Worm (Caenorhabditis elegans): Measurements from ENCODE around the gene elo-2.
A peak's percentile ranks its signal among the peaks of the same experiment; 100 is the strongest.

Gene elo-2

ce11 chrIV:17437038-17437437 is 30.2 kb downstream of the elo-2 start, which contains the start of gene C06A12.8:
C06A12.8 (plus strand) TSS chrIV:17437338.
- TF ChIP-seq lin-11 (tag; optimal IDR thresholded peaks at IDR 0.05), result no peak
- TF ChIP-seq ztf-1 (GFP tag; conservative IDR thresholded peaks at IDR 0.05), result no peak
- TF ChIP-seq mdl-1 (tag; optimal IDR thresholded peaks at IDR 0.05), result no peak
- no peak for TF ChIP-seq peb-1 (tag; optimal IDR thresholded peaks at IDR 0.05)
- TF ChIP-seq lsy-2 (tag; optimal IDR thresholded peaks at IDR 0.05), result no peak

ce11 chrIV:17436552-17436951 is 30.7 kb downstream of the elo-2 start, which contains the start of gene gcy-27:
gcy-27 (minus strand) TSS chrIV:17436652.
- TF ChIP-seq ztf-1 (GFP tag; conservative IDR thresholded peaks at IDR 0.05) (no peak), ama-1 (optimal IDR thresholded peaks at IDR 0.05) (no peak), ztf-4 (tag; optimal IDR thresholded peaks at IDR 0.05) (no peak), nhr-23 (tag; optimal IDR thresholded peaks at IDR 0.05) (no peak), unc-55 (GFP tag; optimal IDR thresholded peaks at IDR 0.05) (no peak), lsy-2 (tag; optimal IDR thresholded peaks at IDR 0.05) (no peak)

ce11 chrIV:17435228-17435627 is 32.0 kb downstream of the elo-2 start:
- TF ChIP-seq snpc-4 (tag; optimal IDR thresholded peaks at IDR 0.05), result no peak
- no peak for TF ChIP-seq C34F6.9 (tag; optimal IDR thresholded peaks at IDR 0.05)
- no peak for TF ChIP-seq aly-2 (tag; optimal IDR thresholded peaks at IDR 0.05)
- TF ChIP-seq ceh-16 (tag; optimal IDR thresholded peaks at IDR 0.05), result no peak
- TF ChIP-seq egl-27 (tag; optimal IDR thresholded peaks at IDR 0.05), result no peak
- no peak for TF ChIP-seq elt-3 (tag; optimal IDR thresholded peaks at IDR 0.05)
- no peak for TF ChIP-seq ztf-1 (GFP tag; conservative IDR thresholded peaks at IDR 0.05)
- no peak for TF ChIP-seq unc-62 (GFP tag; optimal IDR thresholded peaks at IDR 0.05)

ce11 chrIV:17432223-17432826 is 34.9 kb downstream of the elo-2 start:
- TF ChIP-seq unc-62 (GFP tag; optimal IDR thresholded peaks at IDR 0.05) (no peak), elt-3 (tag; optimal IDR thresholded peaks at IDR 0.05) (no peak), fos-1 (tag; optimal IDR thresholded peaks at IDR 0.05) (peak; percentile 53)

ce11 chrIV:17431287-17431686 is 35.9 kb downstream of the elo-2 start, which contains the start of gene lact-6:
lact-6 (minus strand) TSS chrIV:17431387.
- TF ChIP-seq skn-1 (tag; optimal IDR thresholded peaks at IDR 0.05) (no peak), blmp-1 (tag; optimal IDR thresholded peaks at IDR 0.05; ENCODE audit: insufficient read depth) (no peak), fos-1 (tag; optimal IDR thresholded peaks at IDR 0.05) (no peak), lin-39 (tag; optimal IDR thresholded peaks at IDR 0.05) (no peak), nhr-237 (tag; optimal IDR thresholded peaks at IDR 0.05) (no peak), mdl-1 (tag; optimal IDR thresholded peaks at IDR 0.05) (no peak), F13H6.1 (tag; optimal IDR thresholded peaks at IDR 0.05) (no peak), nhr-11 (tag; optimal IDR thresholded peaks at IDR 0.05) (no peak), sma-9 (GFP tag; optimal IDR thresholded peaks at IDR 0.05) (no peak), sma-9 (tag; optimal IDR thresholded peaks at IDR 0.05) (no peak), ceh-82 (tag; optimal IDR thresholded peaks at IDR 0.05) (no peak), unc-55 (GFP tag; optimal IDR thresholded peaks at IDR 0.05) (no peak), dmd-4 (tag; optimal IDR thresholded peaks at IDR 0.05) (no peak), R02D3.7 (tag; optimal IDR thresholded peaks at IDR 0.05) (no peak), aly-2 (tag; optimal IDR thresholded peaks at IDR 0.05) (no peak), sma-3 (GFP tag; optimal IDR thresholded peaks at IDR 0.05) (no peak), ztf-4 (tag; optimal IDR thresholded peaks at IDR 0.05) (no peak), nhr-10 (tag; optimal IDR thresholded peaks at IDR 0.05) (no peak), nhr-12 (tag; optimal IDR thresholded peaks at IDR 0.05) (no peak)

- TF ChIP-seq mab-5 (tag; optimal IDR thresholded peaks at IDR 0.05) (no peak), skn-1 (tag; optimal IDR thresholded peaks at IDR 0.05) (no peak), nhr-25 (tag; optimal IDR thresholded peaks at IDR 0.05) (no peak), R02D3.7 (tag; optimal IDR thresholded peaks at IDR 0.05) (no peak), nhr-77 (tag; optimal IDR thresholded peaks at IDR 0.05) (no peak), nhr-12 (tag; optimal IDR thresholded peaks at IDR 0.05) (no peak), snpc-4 (tag; optimal IDR thresholded peaks at IDR 0.05) (no peak), Y55F3AM.14 (GFP tag; optimal IDR thresholded peaks at IDR 0.05) (no peak), F13H6.1 (tag; optimal IDR thresholded peaks at IDR 0.05) (no peak), unc-62 (GFP tag; optimal IDR thresholded peaks at IDR 0.05) (no peak), mdl-1 (tag; optimal IDR thresholded peaks at IDR 0.05) (no peak)
Observed at ce11 chrIV:17427423-17427822, 39.8 kb downstream of the elo-2 start, which contains the start of gene C06A12.3. C06A12.3 (plus strand) TSS chrIV:17427723.
